Worm (Caenorhabditis elegans): ENCODE measurements around the gene mak-2.

- no peak for TF ChIP-seq dao-5 (tag; optimal IDR thresholded peaks at IDR 0.05)
- no peak for TF ChIP-seq him-1 (tag; optimal IDR thresholded peaks at IDR 0.05)
- TF ChIP-seq W03F9.2 (tag; optimal IDR thresholded peaks at IDR 0.05) = peak; percentile 54
Measured at ce11 chrIV:854357-855269, 30.5 kb upstream of the mak-2 start, which contains the start of the genes lem-4 and Y55F3BR.11.

All from whole organism, L4/young adult.